Fruit fly (Drosophila melanogaster): ENCODE measurements around the gene Cad74A.

- TF ChIP-seq CG7368 (GFP tag; optimal IDR thresholded peaks at IDR 0.05) (no peak), CG1621 (tag; optimal IDR thresholded peaks at IDR 0.05) (no peak), Blimp-1 (GFP tag; optimal IDR thresholded peaks at IDR 0.05) (no peak), CG8632 (GFP tag; optimal IDR thresholded peaks at IDR 0.05) (no peak), CG9139 (GFP tag; optimal IDR thresholded peaks at IDR 0.05) (no peak), net (GFP tag; optimal IDR thresholded peaks at IDR 0.05) (no peak), CG15336 (GFP tag; IDR thresholded peaks at IDR 0.05) (no peak), CG8319 (GFP tag; optimal IDR thresholded peaks at IDR 0.05) (no peak), Gug (GFP tag; IDR thresholded peaks at IDR 0.05) (no peak), CG10669 (GFP tag; optimal IDR thresholded peaks at IDR 0.05) (no peak), CG31627 (GFP tag; optimal IDR thresholded peaks at IDR 0.05) (no peak), Hr4 (GFP tag; optimal IDR thresholded peaks at IDR 0.05) (no peak)
These were observed 29.7 kb downstream of the Cad74A start, which contains the start of gene Mip for dm6 chr3L:17349604-17350003.

Measured in whole organism, prepupa.